Fruit fly (Drosophila melanogaster) whole organism, embryonic: ENCODE measurements around the gene CG32450.

Experiments
- Adf1 ChIP-seq: fragments of 200-800 bp; sonication (Bioruptor generic); IDR thresholded peaks from 2 replicates; pipeline ENCODE4 v1.3.6; 2022; ENCODE audit warnings: missing biosample characterization, missing genetic modification characterization
- Antp ChIP-seq: fragments of 200-800 bp; sonication (Bioruptor generic); optimal IDR thresholded peaks from 3 replicates; lab custom pipeline; 2016; ENCODE audit warnings: missing biosample characterization, missing genetic modification characterization
- Asciz ChIP-seq: fragments of 200-800 bp; sonication (Bioruptor generic); optimal IDR thresholded peaks from 2 replicates; lab custom pipeline; 2017; ENCODE audit warnings: missing biosample characterization, mild to moderate bottlenecking, missing genetic modification characterization, missing genetic modification reagents
- B-H2 ChIP-seq: fragments of 200-800 bp; sonication (Bioruptor generic); optimal IDR thresholded peaks from 2 replicates; lab custom pipeline; 2018; ENCODE audit warnings: missing biosample characterization, mild to moderate bottlenecking, missing genetic modification characterization
- BtbVII ChIP-seq: fragments of 200-800 bp; sonication (Bioruptor generic); optimal IDR thresholded peaks from 3 replicates; lab custom pipeline; 2017; ENCODE audit warnings: missing biosample characterization, mild to moderate bottlenecking, missing genetic modification characterization
- CG10267 ChIP-seq: fragments of 200-800 bp; sonication (Bioruptor generic); optimal IDR thresholded peaks from 2 replicates; lab custom pipeline; 2018; ENCODE audit warnings: missing biosample characterization, mild to moderate bottlenecking, missing genetic modification characterization, moderate library complexity
- CG11456 ChIP-seq: fragments of 200-800 bp; sonication (Bioruptor generic); IDR thresholded peaks from 3 replicates; pipeline ENCODE4 v1.3.6; 2022; ENCODE audit warnings: missing biosample characterization, missing genetic modification characterization
- CG11695 ChIP-seq: fragments of 200-800 bp; sonication (Bioruptor generic); IDR thresholded peaks from 3 replicates; pipeline ENCODE4 v1.3.6; 2022; ENCODE audit warnings: missing biosample characterization, missing genetic modification characterization
- CG11723 ChIP-seq: fragments of 200-800 bp; sonication (Bioruptor generic); optimal IDR thresholded peaks from 2 replicates; lab custom pipeline; 2017; ENCODE audit warnings: missing biosample characterization, mild to moderate bottlenecking, missing genetic modification characterization
- CG12104 ChIP-seq: fragments of 200-800 bp; sonication (Bioruptor generic); optimal IDR thresholded peaks from 3 replicates; lab custom pipeline; 2016; ENCODE audit warnings: missing biosample characterization, missing genetic modification characterization
- CG12299 ChIP-seq: fragments of 200-800 bp; sonication (Bioruptor generic); optimal IDR thresholded peaks from 2 replicates; lab custom pipeline; 2018; ENCODE audit warnings: missing biosample characterization, mild to moderate bottlenecking, missing genetic modification characterization
- CG1233 ChIP-seq: fragments of 200-800 bp; sonication (Bioruptor generic); optimal IDR thresholded peaks from 4 replicates; lab custom pipeline; 2018; ENCODE audit warnings: missing biosample characterization, mild to moderate bottlenecking, missing genetic modification characterization
- CG13424 ChIP-seq: fragments of 200-800 bp; sonication (Bioruptor generic); optimal IDR thresholded peaks from 2 replicates; lab custom pipeline; 2019; ENCODE audit warnings: missing biosample characterization, mild to moderate bottlenecking, missing genetic modification characterization, moderate library complexity
- CG17361 ChIP-seq: fragments of 200-800 bp; sonication (Bioruptor generic); IDR thresholded peaks from 3 replicates; pipeline ENCODE4 v1.3.6; 2022; ENCODE audit warnings: missing biosample characterization, missing genetic modification characterization
- CG17612 ChIP-seq: fragments of 200-800 bp; sonication (Bioruptor generic); IDR thresholded peaks from 2 replicates; pipeline ENCODE4 v1.3.6; 2022; ENCODE audit warnings: missing biosample characterization, missing genetic modification characterization
- CG30020 ChIP-seq: fragments of 200-800 bp; optimal IDR thresholded peaks from 2 replicates; lab custom pipeline; 2019; ENCODE audit warnings: missing biosample characterization, mild to moderate bottlenecking, missing genetic modification characterization, moderate library complexity
- CG3847 ChIP-seq: fragments of 200-800 bp; sonication (Bioruptor generic); IDR thresholded peaks from 2 replicates; pipeline ENCODE4 v1.3.6; 2022; ENCODE audit warnings: missing biosample characterization, missing genetic modification characterization
- CG6791 ChIP-seq: fragments of 200-800 bp; sonication (Bioruptor generic); IDR thresholded peaks from 3 replicates; pipeline ENCODE4 v1.3.6; 2022; ENCODE audit warnings: missing biosample characterization, missing genetic modification characterization; ENCODE audit not compliant: partially characterized antibody
- CG7786 ChIP-seq: fragments of 200-800 bp; sonication (Bioruptor generic); optimal IDR thresholded peaks from 2 replicates; lab custom pipeline; 2016; ENCODE audit warnings: missing biosample characterization, missing genetic modification characterization
- CG8359 ChIP-seq: fragments of 200-800 bp; sonication (Bioruptor generic); optimal IDR thresholded peaks from 2 replicates; lab custom pipeline; 2017; ENCODE audit warnings: missing biosample characterization, mild to moderate bottlenecking, missing genetic modification characterization, borderline replicate concordance
- CG9215 ChIP-seq: fragments of 200-800 bp; sonication (Bioruptor generic); IDR thresholded peaks from 2 replicates; pipeline ENCODE4 v1.3.6; 2022; ENCODE audit warnings: missing biosample characterization, missing genetic modification characterization
- CTCF ChIP-seq: fragments of 200-800 bp; sonication (Bioruptor generic); optimal IDR thresholded peaks from 2 replicates; lab custom pipeline; 2017; ENCODE audit warnings: missing biosample characterization, mild to moderate bottlenecking, missing genetic modification characterization, moderate library complexity
- Dek ChIP-seq: fragments of 200-800 bp; sonication (Bioruptor generic); optimal IDR thresholded peaks from 3 replicates; lab custom pipeline; 2019; ENCODE audit warnings: missing biosample characterization, mild to moderate bottlenecking, missing genetic modification characterization, moderate library complexity
- Doc2 ChIP-seq: fragments of 200-800 bp; sonication (Bioruptor generic); IDR thresholded peaks from 2 replicates; pipeline ENCODE4 v1.3.6; 2022; ENCODE audit warnings: missing biosample characterization, missing genetic modification characterization
- Eip74EF ChIP-seq, 2 experiments: fragments of 200-800 bp in 1 of 2; fragments of >200 bp in 1 of 2; sonication (Bioruptor generic) in 1 of 2; optimal IDR thresholded peaks; 2 replicates each; lab custom pipeline; 2017 to 2019; ENCODE audit warnings: missing biosample characterization in 2 of 2, missing genetic modification characterization in 2 of 2, mild to moderate bottlenecking in 1 of 2, moderate library complexity in 1 of 2
- Hmr ChIP-seq: fragments of 200-800 bp; sonication (Bioruptor generic); optimal IDR thresholded peaks from 3 replicates; lab custom pipeline; 2017; ENCODE audit warnings: mild to moderate bottlenecking, missing biosample characterization, missing genetic modification reagents, missing genetic modification characterization
- Hsf ChIP-seq: fragments of 200-800 bp; sonication (Bioruptor generic); optimal IDR thresholded peaks from 3 replicates; lab custom pipeline; 2016; ENCODE audit warnings: missing biosample characterization, missing genetic modification characterization
- Myb ChIP-seq: fragments of 200-800 bp; sonication (Bioruptor generic); optimal IDR thresholded peaks from 2 replicates; lab custom pipeline; 2016; ENCODE audit warnings: missing biosample characterization, missing genetic modification characterization
- Pdp1 ChIP-seq, 2 experiments: fragments of 200-800 bp; sonication (Bioruptor generic); optimal IDR thresholded peaks; 3 replicates each; lab custom pipeline; 2016; ENCODE audit warnings: missing biosample characterization in 2 of 2, missing genetic modification characterization in 2 of 2, mild to moderate bottlenecking in 1 of 2, moderate library complexity in 1 of 2
- croc ChIP-seq: fragments of 200-800 bp; sonication (Bioruptor generic); conservative IDR thresholded peaks from 3 replicates; pipeline ENCODE4 v1.3.6; 2022; ENCODE audit warnings: missing biosample characterization, missing genetic modification characterization
- dm ChIP-seq: fragments of 200-800 bp; sonication (Bioruptor generic); optimal IDR thresholded peaks from 3 replicates; lab custom pipeline; 2016; ENCODE audit warnings: missing biosample characterization, missing genetic modification characterization
- dmrt99B ChIP-seq: fragments of 200-800 bp; sonication (Bioruptor generic); optimal IDR thresholded peaks from 2 replicates; lab custom pipeline; 2018; ENCODE audit warnings: missing biosample characterization, mild to moderate bottlenecking, missing genetic modification characterization, moderate library complexity
- en ChIP-seq: fragments of 200-800 bp; sonication (Bioruptor generic); optimal IDR thresholded peaks from 2 replicates; lab custom pipeline; 2016; ENCODE audit warnings: missing biosample characterization, missing genetic modification characterization
- gro ChIP-seq: fragments of 200-800 bp; sonication (Bioruptor generic); optimal IDR thresholded peaks from 2 replicates; lab custom pipeline; 2016; ENCODE audit warnings: missing biosample characterization, missing genetic modification characterization
- insv ChIP-seq, 2 experiments: fragments of 200-800 bp; sonication (Bioruptor generic); optimal IDR thresholded peaks; 3 replicates each; lab custom pipeline; 2016 to 2018; ENCODE audit warnings: missing biosample characterization in 2 of 2, missing genetic modification characterization in 2 of 2
- lab ChIP-seq: fragments of 200-800 bp; sonication (Bioruptor generic); optimal IDR thresholded peaks from 3 replicates; lab custom pipeline; 2017; ENCODE audit warnings: missing biosample characterization, missing genetic modification characterization, mild to moderate bottlenecking, moderate library complexity, missing genetic modification reagents
- nau ChIP-seq: fragments of 200-800 bp; sonication (Bioruptor generic); optimal IDR thresholded peaks from 3 replicates; lab custom pipeline; 2017; ENCODE audit warnings: missing biosample characterization, mild to moderate bottlenecking, missing genetic modification characterization, missing genetic modification reagents
- nerfin-1 ChIP-seq: fragments of 200-800 bp; sonication (Bioruptor generic); optimal IDR thresholded peaks from 3 replicates; lab custom pipeline; 2019; ENCODE audit warnings: missing biosample characterization, mild to moderate bottlenecking, missing genetic modification characterization, moderate library complexity
- pan ChIP-seq, 4 experiments: fragments of >200 bp in 3 of 4; fragments of 200-800 bp in 1 of 4; sonication (Bioruptor generic) in 1 of 4; optimal IDR thresholded peaks in 3 of 4; IDR thresholded peaks in 1 of 4; 2 replicates each; pipeline versions ENCODE4 v1.3.6 to Lab custom; 2017 to 2022; ENCODE audit warnings: missing biosample characterization in 2 of 4, missing genetic modification characterization in 2 of 4, mixed read lengths in 1 of 4
- pho ChIP-seq: fragments of 200-800 bp; sonication (Bioruptor generic); optimal IDR thresholded peaks from 2 replicates; lab custom pipeline; 2016; ENCODE audit warnings: missing biosample characterization, missing genetic modification characterization
- sd ChIP-seq: fragments of 200-800 bp; sonication (Bioruptor generic); optimal IDR thresholded peaks from 3 replicates; lab custom pipeline; 2018; ENCODE audit warnings: missing biosample characterization, mild to moderate bottlenecking, missing genetic modification characterization, moderate library complexity
- seq ChIP-seq: fragments of 200-800 bp; sonication (Bioruptor generic); IDR thresholded peaks from 2 replicates; pipeline ENCODE4 v1.3.6; 2022; ENCODE audit warnings: missing biosample characterization, missing genetic modification characterization
- sqz ChIP-seq: fragments of 200-800 bp; sonication (Bioruptor generic); optimal IDR thresholded peaks from 3 replicates; lab custom pipeline; 2018; ENCODE audit warnings: missing biosample characterization, mild to moderate bottlenecking, missing genetic modification characterization
- tgo ChIP-seq: fragments of 200-800 bp; sonication (Bioruptor generic); IDR thresholded peaks from 3 replicates; pipeline ENCODE4 v1.3.6; 2022; ENCODE audit warnings: missing biosample characterization, missing genetic modification characterization
- tin ChIP-seq: fragments of 200-800 bp; sonication (Bioruptor generic); optimal IDR thresholded peaks from 3 replicates; lab custom pipeline; 2016; ENCODE audit warnings: missing biosample characterization, missing genetic modification characterization
- wek ChIP-seq: fragments of 200-800 bp; sonication (Bioruptor generic); optimal IDR thresholded peaks from 3 replicates; lab custom pipeline; 2018; ENCODE audit warnings: missing biosample characterization, mild to moderate bottlenecking, missing genetic modification characterization, moderate library complexity

The CG32450 gene

dm6 chr3L:22329478-22329877 is at the start of gene CG32450:
Gene CG32450 (plus strand): TSS chr3L:22329778.
- no peak for TF ChIP-seq B-H2 (GFP tag; lab: Kevin White, UChicago)
- TF ChIP-seq, all 482 proteins: peak for 0

DNA sequence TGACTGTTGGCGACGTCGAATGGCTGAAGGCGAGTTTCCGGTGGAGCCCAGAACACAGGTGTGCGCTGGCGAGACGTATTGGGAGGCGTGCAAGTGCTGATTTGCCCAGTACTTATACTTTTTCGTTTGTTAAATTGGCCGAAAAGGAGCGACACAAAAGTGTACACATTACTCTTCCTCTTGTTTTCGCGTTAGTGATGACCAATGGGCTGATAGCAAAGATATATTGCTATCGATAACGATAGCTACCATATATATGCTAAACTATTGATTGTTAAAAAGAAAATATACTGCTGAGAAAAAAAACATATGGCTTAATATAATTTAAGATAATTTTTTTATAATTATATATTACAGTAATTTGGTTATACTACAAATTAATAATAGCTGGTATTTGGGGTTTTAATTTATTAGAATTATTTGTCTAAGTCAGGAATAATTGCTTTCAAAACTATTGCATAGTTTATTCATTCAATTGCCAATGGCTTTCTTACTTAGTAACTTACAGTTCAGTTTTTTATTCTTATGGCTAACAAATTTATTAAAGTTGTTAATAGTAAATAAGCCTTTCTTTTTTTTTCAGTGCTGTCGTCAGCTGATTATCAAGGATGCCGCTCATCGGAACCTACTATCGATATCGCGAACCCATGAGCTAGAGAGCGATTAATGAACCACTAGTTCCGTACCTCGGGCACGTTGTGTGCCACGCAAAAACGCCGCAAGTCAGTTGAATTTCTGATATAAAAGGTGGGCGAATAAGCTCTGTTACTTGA is 41.4 kb upstream of the CG32450 start, which contains the start of the genes Hem and IleRS:
Gene Hem, minus strand, starts transcription at position 202 of the 773 bp plus-strand sequence.
Gene IleRS, plus strand, starts transcription at position 672 of the 773 bp plus-strand sequence.
- TF ChIP-seq BtbVII (GFP tag; lab: Kevin White, UChicago) (peak; percentile 84), CTCF (GFP tag; lab: Kevin White, UChicago) (peak; percentile 53), Myb (GFP tag; lab: Kevin White, UChicago) (peak; percentile 69), nerfin-1 (tag; lab: Kevin White, UChicago) (peak; percentile 87), sqz (GFP tag; lab: Kevin White, UChicago) (no peak), CG11723 (GFP tag; lab: Kevin White, UChicago) (peak; percentile 75), CG6791 (peak; percentile 84), Antp (GFP tag; lab: Kevin White, UChicago) (peak; percentile 73), dm (peak; percentile 91), dmrt99B (tag; lab: Kevin White, UChicago) (no peak), CG17361 (GFP tag; lab: Robert Waterston, UW) (peak; percentile 97), pho (GFP tag; lab: Kevin White, UChicago) (peak; percentile 91), en (GFP tag; lab: Kevin White, UChicago) (peak; percentile 69), wek (GFP tag; lab: Kevin White, UChicago) (no peak), gro (GFP tag; lab: Kevin White, UChicago) (no peak), CG30020 (tag; lab: Kevin White, UChicago) (peak; percentile 84), CG8359 (GFP tag; lab: Kevin White, UChicago) (peak; percentile 70), Pdp1 (GFP tag; optimal IDR thresholded peaks at IDR 0.05; lab: Kevin White, UChicago) (peak in 1 of 2 experiments; percentile 83), pan (optimal IDR thresholded peaks at IDR 0.05; lab: Kevin White, UChicago) (no peak), pan (GFP tag; optimal IDR thresholded peaks at IDR 0.05 in 1 of 2, IDR thresholded peaks at IDR 0.05 in 1 of 2) (peak in 1 of 2 experiments; percentile 93), CG1233 (GFP tag; lab: Kevin White, UChicago) (no peak), sd (no peak), CG11456 (GFP tag; lab: Robert Waterston, UW) (peak; percentile 91), CG10267 (tag; lab: Kevin White, UChicago) (peak; percentile 91), lab (GFP tag; lab: Kevin White, UChicago) (peak; percentile 93), CG9215 (GFP tag; lab: Robert Waterston, UW) (peak; percentile 84), Eip74EF (GFP tag; optimal IDR thresholded peaks at IDR 0.05; lab: Kevin White, UChicago) (no peak), Doc2 (GFP tag; lab: Robert Waterston, UW) (peak; percentile 51; the same call in 1 of the 2 replicates), CG17612 (GFP tag; lab: Robert Waterston, UW) (0 out of 2 replicates have a peak, but pooled peaks have one; percentile 56), Hmr (peak; percentile 91), tgo (GFP tag; lab: Robert Waterston, UW) (peak; percentile 90), CG12104 (peak; percentile 89), croc (GFP tag; lab: Robert Waterston, UW) (peak; percentile 78), Adf1 (GFP tag; lab: Robert Waterston, UW) (peak; percentile 61), tin (peak; percentile 94), CG12299 (tag; lab: Kevin White, UChicago) (peak; percentile 79), CG3847 (GFP tag; lab: Robert Waterston, UW) (peak; percentile 90), Hsf (GFP tag; lab: Kevin White, UChicago) (peak; percentile 94), nau (GFP tag; lab: Kevin White, UChicago) (no peak), Dek (tag; lab: Kevin White, UChicago) (peak; percentile 90), CG7786 (GFP tag; lab: Kevin White, UChicago) (peak; percentile 87), seq (GFP tag; lab: Robert Waterston, UW) (peak; percentile 82), CG13424 (peak; percentile 93), insv (GFP tag; optimal IDR thresholded peaks at IDR 0.05; lab: Kevin White, UChicago) (peak in 1 of 2 experiments; percentile 65), CG11695 (GFP tag; lab: Robert Waterston, UW) (peak; percentile 91), Asciz (GFP tag; lab: Kevin White, UChicago) (peak; percentile 87)
